Worm (Caenorhabditis elegans): Measurements from ENCODE around the gene F38B6.2.

F38B6.2 gene

DNA sequence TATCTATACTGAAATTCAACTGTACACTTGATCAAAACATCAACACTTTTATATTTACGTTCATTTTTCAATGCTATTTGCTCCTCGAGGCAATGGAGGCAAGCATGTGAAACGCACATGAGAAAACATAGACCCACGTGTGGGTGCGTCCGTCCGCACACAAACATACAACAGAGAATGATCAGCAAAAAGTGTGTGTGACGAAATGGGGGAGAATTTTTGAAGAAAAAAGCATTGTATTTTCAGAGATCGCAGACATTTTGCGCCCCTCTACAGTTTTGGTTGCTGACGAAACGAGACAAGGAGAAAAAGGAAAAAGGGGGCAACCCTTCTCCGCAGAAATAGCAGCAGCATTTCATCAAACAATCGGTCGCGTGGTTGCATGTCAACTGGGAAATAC, 51.8 kb downstream of the F38B6.2 start (continued):
- TF ChIP-seq efl-1 (optimal IDR thresholded peaks at IDR 0.05) = peak; percentile 45 to 47
- TF ChIP-seq efl-1 (GFP tag; optimal IDR thresholded peaks at IDR 0.05 in 1 of 2) = peak; percentile 14 to 86
- TF ChIP-seq nhr-76 (tag; optimal IDR thresholded peaks at IDR 0.05) = peak; percentile 53
- no peak for TF ChIP-seq lin-15B (tag; optimal IDR thresholded peaks at IDR 0.05)
- TF ChIP-seq ets-5 (GFP tag; IDR thresholded peaks at IDR 0.05) = no peak
- TF ChIP-seq hlh-4 (tag; optimal IDR thresholded peaks at IDR 0.05) = no peak
- no peak for TF ChIP-seq C04F5.9 (tag; optimal IDR thresholded peaks at IDR 0.05)
- TF ChIP-seq grh-1 (GFP tag; IDR thresholded peaks at IDR 0.05) = peak; percentile 85
- peak; percentile 89 for TF ChIP-seq irx-1 (tag; optimal IDR thresholded peaks at IDR 0.05)
- no peak; the same call in 1 of the 2 replicates for TF ChIP-seq isw-1 (GFP tag; IDR thresholded peaks at IDR 0.05)
- TF ChIP-seq dpl-1 (GFP tag; optimal IDR thresholded peaks at IDR 0.05) = peak; percentile 37 to 60 (median 58)
- no peak for TF ChIP-seq pax-3 (tag; optimal IDR thresholded peaks at IDR 0.05)
- TF ChIP-seq unc-130 (tag; optimal IDR thresholded peaks at IDR 0.05) = peak; percentile 69
- TF ChIP-seq snu-23 (GFP tag; optimal IDR thresholded peaks at IDR 0.05) = peak; percentile 94
- TF ChIP-seq alr-1 (tag; optimal IDR thresholded peaks at IDR 0.05; ENCODE audit: borderline replicate concordance) = no peak
- TF ChIP-seq lir-3 (tag; optimal IDR thresholded peaks at IDR 0.05; ENCODE audit: poor library complexity) = peak; percentile 2
- TF ChIP-seq mdl-1 (tag; optimal IDR thresholded peaks at IDR 0.05) = peak in 1 of 2 experiments; percentile 99
- TF ChIP-seq ceh-63 (GFP tag; optimal IDR thresholded peaks at IDR 0.05) = no peak
- TF ChIP-seq nhr-84 (tag; optimal IDR thresholded peaks at IDR 0.05) = no peak
- peak; percentile 50 for TF ChIP-seq efl-3 (GFP tag; optimal IDR thresholded peaks at IDR 0.05)
- TF ChIP-seq zip-4 (GFP tag; optimal IDR thresholded peaks at IDR 0.05) = peak; percentile 87
- peak; percentile 62 for TF ChIP-seq lin-13 (GFP tag; optimal IDR thresholded peaks at IDR 0.05)
- TF ChIP-seq elt-3 (tag; optimal IDR thresholded peaks at IDR 0.05) = peak in 4 of 6 experiments; percentile 36 to 93 (median 76)
- TF ChIP-seq fos-1 (tag; optimal IDR thresholded peaks at IDR 0.05) = peak; percentile 75
- TF ChIP-seq nhr-237 (tag; optimal IDR thresholded peaks at IDR 0.05) = peak; percentile 51
- TF ChIP-seq nhr-47 (tag; optimal IDR thresholded peaks at IDR 0.05) = peak; percentile 87
- TF ChIP-seq tlp-1 (tag; optimal IDR thresholded peaks at IDR 0.05) = no peak
- no peak for TF ChIP-seq C34B4.2 (tag; optimal IDR thresholded peaks at IDR 0.05)
- no peak for TF ChIP-seq pqm-1 (tag; optimal IDR thresholded peaks at IDR 0.05)
- TF ChIP-seq fkh-4 (tag; optimal IDR thresholded peaks at IDR 0.05; ENCODE audit: borderline replicate concordance) = no peak
- TF ChIP-seq mef-2 (tag; optimal IDR thresholded peaks at IDR 0.05) = peak; percentile 26
- TF ChIP-seq lsy-2 (tag; optimal IDR thresholded peaks at IDR 0.05) = peak; percentile 66 to 88
- peak; percentile 90 for TF ChIP-seq swsn-7 (tag; optimal IDR thresholded peaks at IDR 0.05)
- TF ChIP-seq nhr-12 (tag; optimal IDR thresholded peaks at IDR 0.05) = no peak
- TF ChIP-seq sup-37 (GFP tag; optimal IDR thresholded peaks at IDR 0.05) = peak; percentile 71
- TF ChIP-seq jun-1 (tag; optimal IDR thresholded peaks at IDR 0.05) = peak; percentile 91
- no peak for TF ChIP-seq ces-1 (GFP tag; optimal IDR thresholded peaks at IDR 0.05)
- TF ChIP-seq Y116A8C.19 (tag; optimal IDR thresholded peaks at IDR 0.05; ENCODE audit: borderline replicate concordance) = no peak
- TF ChIP-seq egl-13 (tag; optimal IDR thresholded peaks at IDR 0.05) = peak; percentile 24
- TF ChIP-seq unc-30 (tag; optimal IDR thresholded peaks at IDR 0.05) = no peak
- TF ChIP-seq ceh-8 (GFP tag; optimal IDR thresholded peaks at IDR 0.05) = peak; percentile 42
- TF ChIP-seq snpc-4 (tag; optimal IDR thresholded peaks at IDR 0.05) = no peak
- peak; percentile 85 for TF ChIP-seq xbp-1 (tag; optimal IDR thresholded peaks at IDR 0.05)
